Worm (Caenorhabditis elegans) whole organism, L1 larva: ENCODE data around the gene F27E5.7.

ENCODE experiments used
- aha-1 ChIP-seq: fragments of 150-350 bp; optimal IDR thresholded peaks from 2 replicates; lab custom pipeline; 2014; ENCODE audit warnings: missing biosample characterization, missing genetic modification characterization
- ces-1 ChIP-seq: fragments of 150-350 bp; optimal IDR thresholded peaks from 2 replicates; lab custom pipeline; 2014; ENCODE audit warnings: missing biosample characterization, missing genetic modification reagents, missing genetic modification characterization
- elt-2 ChIP-seq: sonication (generic microtip); optimal IDR thresholded peaks from 2 replicates; lab custom pipeline; 2016; ENCODE audit warnings: missing genetic modification characterization, mild to moderate bottlenecking, inconsistent platforms, missing compliant biosample characterization, missing genetic modification reagents
- hlh-17 ChIP-seq: fragments of 200-800 bp; sonication (Bioruptor generic); optimal IDR thresholded peaks from 2 replicates; lab custom pipeline; 2018; ENCODE audit warnings: missing genetic modification characterization, mild to moderate bottlenecking, missing compliant biosample characterization, moderate library complexity, borderline replicate concordance
- mep-1 ChIP-seq: fragments of 150-350 bp; optimal IDR thresholded peaks from 2 replicates; lab custom pipeline; 2014; ENCODE audit warnings: missing biosample characterization, missing genetic modification characterization
- nhr-12 ChIP-seq: sonication (generic microtip); optimal IDR thresholded peaks from 2 replicates; lab custom pipeline; 2017; ENCODE audit warnings: missing biosample characterization, missing genetic modification characterization
- sup-37 ChIP-seq: fragments of 200-800 bp; sonication (Bioruptor generic); optimal IDR thresholded peaks from 2 replicates; lab custom pipeline; 2018; ENCODE audit warnings: mild to moderate bottlenecking, missing genetic modification characterization, missing compliant biosample characterization
- ztf-11 ChIP-seq, 2 experiments: sonication (generic microtip); optimal IDR thresholded peaks; 2 replicates each; lab custom pipeline; 2016 to 2017; ENCODE audit warnings: missing genetic modification characterization in 2 of 2, missing biosample characterization in 1 of 2, missing compliant biosample characterization in 1 of 2

- no peak for TF ChIP-seq nhr-12 (tag; lab: Kevin White, UChicago)
- TF ChIP-seq aha-1 (tag; lab: Kevin White, UChicago), result no peak
- TF ChIP-seq sup-37 (GFP tag; lab: Kevin White, UChicago), result no peak
- no peak for TF ChIP-seq elt-2
- no peak for TF ChIP-seq ztf-11 (tag; optimal IDR thresholded peaks at IDR 0.05; lab: Kevin White, UChicago)
- TF ChIP-seq hlh-17, result no peak
- TF ChIP-seq mep-1 (tag; lab: Kevin White, UChicago), result peak; percentile 70
- TF ChIP-seq ces-1, result no peak
Measured at ce11 chrII:10174338-10174737, 51.8 kb downstream of the F27E5.7 start, which contains the start of gene F33H1.4.
